Worm (Caenorhabditis elegans): ENCODE results near the gene che-10.

DNA sequence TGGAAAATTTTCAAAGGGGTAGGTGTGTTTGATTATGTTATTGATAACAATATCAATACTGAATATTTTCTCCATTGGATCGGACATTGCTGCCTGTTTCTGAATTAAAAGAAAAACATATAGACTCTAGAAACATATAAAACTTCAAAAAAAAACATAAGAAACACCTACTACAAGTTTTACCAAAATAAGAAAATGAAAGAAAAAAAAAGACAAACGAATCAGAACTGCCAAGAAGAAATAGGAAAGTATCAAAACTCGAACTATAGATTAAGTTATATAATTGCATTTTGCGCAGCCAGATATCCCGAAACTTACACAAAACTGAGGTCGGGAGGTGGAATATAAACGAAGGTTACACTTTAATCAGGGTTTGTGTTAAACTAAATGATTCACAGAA lies 27.2 kb upstream of the che-10 start, which contains the start of gene T05A7.11:
- TF ChIP-seq pes-1 (GFP tag; IDR thresholded peaks at IDR 0.05): no peak
- TF ChIP-seq ama-1 (optimal IDR thresholded peaks at IDR 0.05): no peak
- TF ChIP-seq hmbx-1 (tag; optimal IDR thresholded peaks at IDR 0.05): no peak
- TF ChIP-seq hnd-1 (tag; optimal IDR thresholded peaks at IDR 0.05): no peak
- no peak for TF ChIP-seq scrt-1 (GFP tag; IDR thresholded peaks at IDR 0.05)
